Worm (Caenorhabditis elegans) whole organism, L3 larva: ENCODE data around the gene fbxa-64.

Experiments
- R02D3.7 ChIP-seq: fragments of 150-350 bp; optimal IDR thresholded peaks from 2 replicates; lab custom pipeline; 2014; ENCODE audit warnings: missing biosample characterization, missing genetic modification characterization
- ZK546.5 ChIP-seq: sonication (generic microtip); optimal IDR thresholded peaks from 2 replicates; lab custom pipeline; 2017; ENCODE audit warnings: missing biosample characterization, missing genetic modification characterization
- aly-2 ChIP-seq: fragments of 150-350 bp; optimal IDR thresholded peaks from 2 replicates; lab custom pipeline; 2014; ENCODE audit warnings: missing biosample characterization, missing genetic modification characterization
- ama-1 ChIP-seq: fragments of 150-350 bp; optimal IDR thresholded peaks from 2 replicates; lab custom pipeline; 2018
- ceh-16 ChIP-seq: sonication (generic microtip); optimal IDR thresholded peaks from 2 replicates; lab custom pipeline; 2017; ENCODE audit warnings: missing biosample characterization, missing genetic modification characterization
- ceh-82 ChIP-seq: fragments of 150-350 bp; optimal IDR thresholded peaks from 2 replicates; lab custom pipeline; 2014; ENCODE audit warnings: missing biosample characterization, missing genetic modification characterization
- ceh-9 ChIP-seq: sonication (generic microtip); optimal IDR thresholded peaks from 2 replicates; lab custom pipeline; 2018; ENCODE audit warnings: missing biosample characterization, missing genetic modification characterization
- egl-27 ChIP-seq: sonication (generic microtip); optimal IDR thresholded peaks from 4 replicates; lab custom pipeline; 2017; ENCODE audit warnings: missing biosample characterization, missing genetic modification reagents, missing genetic modification characterization
- egl-5 ChIP-seq: fragments of 150-350 bp; optimal IDR thresholded peaks from 2 replicates; lab custom pipeline; 2017; ENCODE audit warnings: missing biosample characterization, missing genetic modification reagents, missing genetic modification characterization, inconsistent platforms
- elt-1 ChIP-seq: fragments of 150-350 bp; optimal IDR thresholded peaks from 2 replicates; lab custom pipeline; 2014; ENCODE audit warnings: missing biosample characterization, missing genetic modification characterization
- elt-2 ChIP-seq: sonication (generic microtip); optimal IDR thresholded peaks from 2 replicates; lab custom pipeline; 2016; ENCODE audit warnings: missing genetic modification reagents, mild to moderate bottlenecking, missing genetic modification characterization, missing compliant biosample characterization
- eor-1 ChIP-seq, 2 experiments: fragments of 150-350 bp; optimal IDR thresholded peaks; 2 replicates each; lab custom pipeline; 2014 to 2018; ENCODE audit warnings: missing biosample characterization in 2 of 2, missing genetic modification characterization in 2 of 2
- fos-1 ChIP-seq: fragments of 150-350 bp; optimal IDR thresholded peaks from 2 replicates; lab custom pipeline; 2014; ENCODE audit warnings: missing biosample characterization, missing genetic modification characterization
- hmg-11 ChIP-seq: sonication (generic microtip); optimal IDR thresholded peaks from 2 replicates; lab custom pipeline; 2016; ENCODE audit warnings: missing genetic modification characterization, missing compliant biosample characterization
- lin-39 ChIP-seq: fragments of 150-350 bp; optimal IDR thresholded peaks from 2 replicates; lab custom pipeline; 2018; ENCODE audit warnings: missing biosample characterization, missing genetic modification reagents, missing genetic modification characterization
- lsy-12 ChIP-seq: sonication (generic microtip); optimal IDR thresholded peaks from 2 replicates; lab custom pipeline; 2016; ENCODE audit warnings: mild to moderate bottlenecking, missing genetic modification characterization, missing compliant biosample characterization
- mdl-1 ChIP-seq: fragments of 150-350 bp; optimal IDR thresholded peaks from 2 replicates; lab custom pipeline; 2014; ENCODE audit warnings: missing biosample characterization, missing genetic modification characterization
- nfya-1 ChIP-seq: sonication (generic microtip); optimal IDR thresholded peaks from 2 replicates; lab custom pipeline; 2017; ENCODE audit warnings: missing genetic modification characterization, mild to moderate bottlenecking, missing compliant biosample characterization, antibody characterized with exemption, moderate library complexity; ENCODE audit not compliant: insufficient read depth
- nhr-11 ChIP-seq: fragments of 150-350 bp; optimal IDR thresholded peaks from 2 replicates; lab custom pipeline; 2014; ENCODE audit warnings: missing biosample characterization, missing genetic modification characterization
- nhr-12 ChIP-seq: fragments of 150-350 bp; optimal IDR thresholded peaks from 2 replicates; lab custom pipeline; 2014; ENCODE audit warnings: missing biosample characterization, missing genetic modification characterization
- nhr-23 ChIP-seq: fragments of 150-350 bp; optimal IDR thresholded peaks from 2 replicates; lab custom pipeline; 2014; ENCODE audit warnings: missing biosample characterization, missing genetic modification reagents, missing genetic modification characterization
- nhr-25 ChIP-seq: sonication (generic microtip); optimal IDR thresholded peaks from 2 replicates; lab custom pipeline; 2017; ENCODE audit warnings: missing biosample characterization, missing genetic modification characterization
- nhr-43 ChIP-seq: sonication (generic microtip); optimal IDR thresholded peaks from 2 replicates; lab custom pipeline; 2016; ENCODE audit warnings: mild to moderate bottlenecking, missing genetic modification characterization, missing compliant biosample characterization; ENCODE audit not compliant: poor library complexity, severe bottlenecking
- nhr-67 ChIP-seq: fragments of 150-350 bp; optimal IDR thresholded peaks from 2 replicates; lab custom pipeline; 2014; ENCODE audit warnings: missing biosample characterization, missing genetic modification characterization
- nhr-77 ChIP-seq: fragments of 150-350 bp; optimal IDR thresholded peaks from 2 replicates; lab custom pipeline; 2014; ENCODE audit warnings: missing biosample characterization, missing genetic modification characterization
- pha-4 ChIP-seq: fragments of 150-350 bp; optimal IDR thresholded peaks from 2 replicates; lab custom pipeline; 2014; ENCODE audit warnings: missing biosample characterization, missing genetic modification reagents, missing genetic modification characterization
- sea-2 ChIP-seq: fragments of 150-350 bp; sonication (generic microtip); optimal IDR thresholded peaks from 4 replicates; lab custom pipeline; 2014; ENCODE audit warnings: missing biosample characterization, missing genetic modification reagents, missing genetic modification characterization
- tbx-2 ChIP-seq: sonication (generic microtip); optimal IDR thresholded peaks from 2 replicates; lab custom pipeline; 2016; ENCODE audit warnings: mild to moderate bottlenecking, missing genetic modification characterization, missing compliant biosample characterization
- unc-39 ChIP-seq: sonication (generic microtip); optimal IDR thresholded peaks from 4 replicates; lab custom pipeline; 2017; ENCODE audit warnings: missing biosample characterization, missing genetic modification characterization
- unc-62 ChIP-seq: fragments of 150-350 bp; sonication (generic microtip); optimal IDR thresholded peaks from 4 replicates; lab custom pipeline; 2014; ENCODE audit warnings: missing biosample characterization, missing genetic modification reagents, missing genetic modification characterization
- zag-1 ChIP-seq: fragments of 150-350 bp; optimal IDR thresholded peaks from 2 replicates; lab custom pipeline; 2014; ENCODE audit warnings: missing biosample characterization, missing genetic modification characterization
- ztf-4 ChIP-seq: fragments of 150-350 bp; optimal IDR thresholded peaks from 2 replicates; lab custom pipeline; 2014; ENCODE audit warnings: missing biosample characterization, missing genetic modification characterization

Gene fbxa-64

ce11 chrV:3244703-3245102 lies 33.2 kb downstream of the fbxa-64 start, which contains the start of gene srj-7:
srj-7 (plus strand) TSS chrV:3245003.
- TF ChIP-seq nhr-77 (tag; lab: Kevin White, UChicago) (no peak), nhr-43 (tag; lab: Kevin White, UChicago) (no peak), sea-2 (GFP tag; lab: Kevin White, UChicago) (no peak), ztf-4 (no peak), eor-1 (tag; optimal IDR thresholded peaks at IDR 0.05; lab: Kevin White, UChicago) (no peak), elt-2 (tag; lab: Kevin White, UChicago) (no peak)
- TF ChIP-seq, all 47 proteins: peak for 0

- TF ChIP-seq ZK546.5 (tag; lab: Kevin White, UChicago) (no peak), ceh-82 (tag; lab: Kevin White, UChicago) (no peak), mdl-1 (tag; lab: Kevin White, UChicago) (no peak), nhr-23 (tag; lab: Kevin White, UChicago) (no peak), nhr-77 (tag; lab: Kevin White, UChicago) (no peak), lin-39 (tag; lab: Kevin White, UChicago) (no peak)
Measured at ce11 chrV:3242984-3243383, 35.0 kb downstream of the fbxa-64 start, which contains the start of gene gst-23. gst-23 (plus strand) TSS chrV:3243284.

- TF ChIP-seq egl-5 (tag; lab: Kevin White, UChicago) (no peak), unc-62 (GFP tag; lab: Kevin White, UChicago) (no peak), elt-1 (tag; lab: Kevin White, UChicago) (no peak), nhr-25 (tag; lab: Kevin White, UChicago) (no peak), egl-27 (tag; lab: Kevin White, UChicago) (no peak), nhr-11 (no peak), ceh-16 (tag; lab: Kevin White, UChicago) (no peak), ceh-9 (tag; lab: Kevin White, UChicago) (no peak), sea-2 (GFP tag; lab: Kevin White, UChicago) (no peak), tbx-2 (tag; lab: Kevin White, UChicago) (no peak), ZK546.5 (tag; lab: Kevin White, UChicago) (no peak), hmg-11 (tag; lab: Kevin White, UChicago) (no peak), nhr-12 (tag; lab: Kevin White, UChicago) (no peak), lin-39 (tag; lab: Kevin White, UChicago) (no peak), ama-1 (lab: Kevin White, UChicago) (no peak), lsy-12 (tag; lab: Kevin White, UChicago) (no peak)
Measured at ce11 chrV:3241175-3241574, 36.8 kb downstream of the fbxa-64 start, which contains the start of gene srj-11. srj-11 (plus strand) TSS chrV:3241424.

ce11 chrV:3236610-3237009 lies 41.3 kb downstream of the fbxa-64 start, which contains the start of the genes K08D9.9 and str-16:
K08D9.9 (minus strand) TSS chrV:3236710.
str-16 (plus strand) TSS chrV:3236875.
- no peak for TF ChIP-seq zag-1 (tag; lab: Kevin White, UChicago)
- TF ChIP-seq elt-1 (tag; lab: Kevin White, UChicago) = no peak
- TF ChIP-seq R02D3.7 = no peak

ce11 chrV:3234887-3235286 lies 43.1 kb downstream of the fbxa-64 start, which contains the start of gene K08D9.6:
K08D9.6 (minus strand) TSS chrV:3234987.
- TF ChIP-seq nhr-67 (no peak), fos-1 (tag; lab: Kevin White, UChicago) (no peak), mdl-1 (tag; lab: Kevin White, UChicago) (no peak), unc-39 (tag; lab: Kevin White, UChicago) (no peak), aly-2 (tag; lab: Kevin White, UChicago) (no peak), egl-5 (tag; lab: Kevin White, UChicago) (no peak), ZK546.5 (tag; lab: Kevin White, UChicago) (no peak), pha-4 (no peak), ceh-82 (tag; lab: Kevin White, UChicago) (no peak), nhr-12 (tag; lab: Kevin White, UChicago) (no peak), unc-62 (GFP tag; lab: Kevin White, UChicago) (no peak), nfya-1 (tag; lab: Kevin White, UChicago) (no peak)
- TF ChIP-seq, all 47 proteins: peak for 0
